Worm (Caenorhabditis elegans) whole organism, young adult: ENCODE results near the gene mai-2.

ENCODE experiments used
- F55B11.4 ChIP-seq: sonication (generic microtip); optimal IDR thresholded peaks from 2 replicates; lab custom pipeline; 2016; ENCODE audit warnings: missing compliant biosample characterization, missing genetic modification characterization, borderline replicate concordance; ENCODE audit not compliant: insufficient read depth
- aptf-3 ChIP-seq: fragments of 200-800 bp; sonication (Bioruptor generic); IDR thresholded peaks from 2 replicates; pipeline ENCODE4 v1.3.6; 2022; ENCODE audit warnings: missing genetic modification characterization, missing compliant biosample characterization
- bed-2 ChIP-seq: fragments of 200-800 bp; sonication (Bioruptor generic); IDR thresholded peaks from 2 replicates; pipeline ENCODE4 v1.3.6; 2022; ENCODE audit warnings: missing genetic modification reagents, missing genetic modification characterization, missing compliant biosample characterization
- hlh-26 ChIP-seq: fragments of 200-800 bp; sonication (Bioruptor generic); conservative IDR thresholded peaks from 2 replicates; pipeline ENCODE4 v1.3.6; 2022; ENCODE audit warnings: missing genetic modification reagents, missing genetic modification characterization, missing compliant biosample characterization
- hsf-1 ChIP-seq: fragments of 200-800 bp; sonication (Bioruptor generic); IDR thresholded peaks from 2 replicates; pipeline ENCODE4 v1.3.6; 2022; ENCODE audit warnings: missing genetic modification reagents, missing genetic modification characterization, missing compliant biosample characterization
- lin-54 ChIP-seq: fragments of 200-800 bp; sonication (Bioruptor generic); optimal IDR thresholded peaks from 2 replicates; lab custom pipeline; 2018; ENCODE audit warnings: mild to moderate bottlenecking, missing genetic modification characterization, missing compliant biosample characterization
- repo-1 ChIP-seq: sonication (generic microtip); optimal IDR thresholded peaks from 2 replicates; lab custom pipeline; 2017; ENCODE audit warnings: mild to moderate bottlenecking, missing genetic modification characterization, missing compliant biosample characterization
- somi-1 ChIP-seq: fragments of 200-800 bp; sonication (Bioruptor generic); optimal IDR thresholded peaks from 2 replicates; lab custom pipeline; 2018; ENCODE audit warnings: mild to moderate bottlenecking, missing genetic modification characterization, missing compliant biosample characterization
- unc-62 ChIP-seq: fragments of 150-350 bp; optimal IDR thresholded peaks from 2 replicates; lab custom pipeline; 2014; ENCODE audit warnings: missing biosample characterization, missing genetic modification reagents, missing genetic modification characterization

DNA sequence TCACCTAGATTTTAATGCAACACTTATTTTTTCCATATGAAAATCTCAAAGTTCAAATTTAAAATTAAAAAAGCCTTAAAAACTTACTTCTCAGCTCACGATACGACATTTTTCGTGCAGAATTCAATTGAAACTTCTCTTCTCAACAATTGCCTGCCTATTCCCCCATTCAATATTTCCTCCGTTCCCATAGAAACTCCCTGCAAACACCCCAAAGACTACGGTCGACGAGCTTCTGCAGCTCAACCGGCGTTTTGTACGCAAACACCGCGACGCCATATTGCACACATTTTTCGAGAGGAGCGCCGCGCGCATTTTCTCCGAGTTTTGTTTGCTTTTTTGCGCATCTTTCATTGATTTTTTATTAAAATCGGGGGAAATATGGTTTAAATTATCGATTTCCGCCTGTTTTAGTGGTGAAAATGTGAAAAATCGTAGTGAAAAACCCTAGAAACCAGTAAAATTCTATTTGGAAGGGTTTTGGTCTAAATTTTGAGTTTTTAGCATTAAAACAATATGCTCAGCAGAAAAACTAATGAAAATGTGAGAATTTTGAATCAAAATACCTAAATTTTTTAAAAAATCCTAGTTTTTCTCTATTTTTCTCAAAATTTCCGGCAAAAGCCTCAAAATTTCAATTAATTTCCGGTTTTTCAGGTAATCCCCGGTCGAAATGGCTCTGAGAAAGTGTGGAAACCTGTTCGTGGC is 13.5 kb downstream of the mai-2 start, which contains the start of the genes dyf-3 and pdhb-1:
- no peak for TF ChIP-seq lin-54
- TF ChIP-seq bed-2 = no peak
- TF ChIP-seq hlh-26 (GFP tag; lab: Robert Waterston, UW) = no peak
- TF ChIP-seq aptf-3 (GFP tag; lab: Robert Waterston, UW) = no peak
- TF ChIP-seq F55B11.4 = no peak
- no peak for TF ChIP-seq unc-62 (GFP tag; lab: Kevin White, UChicago)
- TF ChIP-seq hsf-1 = no peak
- TF ChIP-seq repo-1 (tag; lab: Kevin White, UChicago) = no peak
- no peak for TF ChIP-seq somi-1 (GFP tag; lab: Kevin White, UChicago)
